Fruit fly (Drosophila melanogaster) whole organism, wandering third instar larva: ENCODE results near the gene CG13101.

Experiments
- Abd-B ChIP-seq: fragments of >200 bp; optimal IDR thresholded peaks from 2 replicates; lab custom pipeline; 2017; ENCODE audit warnings: missing biosample characterization, missing genetic modification characterization
- Jra ChIP-seq: sonication (Bioruptor generic); optimal IDR thresholded peaks from 2 replicates; lab custom pipeline; 2016; ENCODE audit warnings: missing biosample characterization, missing genetic modification characterization
- N ChIP-seq: fragments of >200 bp; optimal IDR thresholded peaks from 2 replicates; lab custom pipeline; 2018; ENCODE audit warnings: missing biosample characterization, missing external identifiers, missing genetic modification characterization
- OdsH ChIP-seq: fragments of 200-800 bp; sonication (Bioruptor generic); optimal IDR thresholded peaks from 2 replicates; lab custom pipeline; 2016; ENCODE audit warnings: missing biosample characterization, mild to moderate bottlenecking, missing genetic modification characterization
- dmrt93B ChIP-seq: fragments of 200-800 bp; sonication (Bioruptor generic); optimal IDR thresholded peaks from 2 replicates; lab custom pipeline; 2018; ENCODE audit warnings: missing biosample characterization, mild to moderate bottlenecking, missing genetic modification characterization
- psq ChIP-seq: fragments of 200-800 bp; sonication (Bioruptor generic); optimal IDR thresholded peaks from 3 replicates; lab custom pipeline; 2017; ENCODE audit warnings: missing biosample characterization, mild to moderate bottlenecking, missing genetic modification characterization, moderate library complexity
- usp ChIP-seq: fragments of >200 bp; optimal IDR thresholded peaks from 2 replicates; lab custom pipeline; 2017; ENCODE audit warnings: missing biosample characterization, missing genetic modification characterization

dm6 chr2L:8940680-8941079 lies 44.0 kb downstream of the CG13101 start:
- TF ChIP-seq OdsH (no peak), usp (no peak), Jra (GFP tag; lab: Kevin White, UChicago) (no peak), N (GFP tag; lab: Kevin White, UChicago) (no peak), dmrt93B (no peak), Abd-B (GFP tag; lab: Kevin White, UChicago) (no peak), psq (no peak)
